Fruit fly (Drosophila melanogaster): ENCODE data around the gene Sfp33A2.

Gene Sfp33A2

dm6 chr2L:11849658-11850057 is 12.1 kb downstream of the Sfp33A2 start, which contains the start of gene Mal-B2:
Gene Mal-B2 (plus strand): TSS chr2L:11849958.
- TF ChIP-seq noc (tag; optimal IDR thresholded peaks at IDR 0.05): no peak

dm6 chr2L:11853130-11853529 is 15.6 kb downstream of the Sfp33A2 start, which contains the start of gene CG42751:
Gene CG42751 (plus strand): TSS chr2L:11853430.
- no peak for TF ChIP-seq noc (tag; optimal IDR thresholded peaks at IDR 0.05)

dm6 chr2L:11870867-11871452 is 33.4 kb downstream of the Sfp33A2 start:
- no peak for TF ChIP-seq noc (tag; optimal IDR thresholded peaks at IDR 0.05)

dm6 chr2L:11874232-11874765 is 36.8 kb downstream of the Sfp33A2 start:
- TF ChIP-seq noc (tag; optimal IDR thresholded peaks at IDR 0.05): no peak

dm6 chr2L:11874890-11875289 is 37.4 kb downstream of the Sfp33A2 start:
- TF ChIP-seq noc (tag; optimal IDR thresholded peaks at IDR 0.05): no peak

dm6 chr2L:11878812-11879328 is 41.4 kb downstream of the Sfp33A2 start:
- no peak for TF ChIP-seq noc (tag; optimal IDR thresholded peaks at IDR 0.05)
